Fruit fly (Drosophila melanogaster) S2 (cell line): Measurements from ENCODE around the gene Eip63E.

Source experiments
- CG8478 ChIP-seq: fragments of >200 bp; optimal IDR thresholded peaks from 2 replicates; lab custom pipeline; 2018
- CTCF ChIP-seq, 2 experiments: fragments of >200 bp; optimal IDR thresholded peaks; 2 replicates each; lab custom pipeline; 2018

- TF ChIP-seq CG8478, result no peak
- TF ChIP-seq CTCF (optimal IDR thresholded peaks at IDR 0.05; lab: Kevin White, UChicago), result no peak
Measured at dm6 chr3L:3512567-3512966, 3.0 kb upstream of the Eip63E start, which contains the start of gene ImpE2.
